Fruit fly (Drosophila melanogaster) whole organism, embryonic: ENCODE data around the gene dia.

ENCODE experiments used
- Atf-2 ChIP-seq: fragments of 200-800 bp; sonication (Bioruptor generic); optimal IDR thresholded peaks from 2 replicates; lab custom pipeline; 2016; ENCODE audit warnings: missing biosample characterization, missing genetic modification characterization
- CG10462 ChIP-seq: fragments of 200-800 bp; sonication (Bioruptor generic); optimal IDR thresholded peaks from 2 replicates; lab custom pipeline; 2016; ENCODE audit warnings: missing biosample characterization, missing genetic modification characterization
- CG11247 ChIP-seq: fragments of 200-800 bp; sonication (Bioruptor generic); IDR thresholded peaks from 2 replicates; pipeline ENCODE4 v1.3.6; 2022; ENCODE audit warnings: missing biosample characterization, missing genetic modification characterization
- CG12071 ChIP-seq: fragments of 200-800 bp; sonication (Bioruptor generic); optimal IDR thresholded peaks from 3 replicates; lab custom pipeline; 2018; ENCODE audit warnings: missing biosample characterization, mild to moderate bottlenecking, missing genetic modification characterization
- CG12769 ChIP-seq: fragments of 200-800 bp; sonication (Bioruptor generic); optimal IDR thresholded peaks from 2 replicates; lab custom pipeline; 2019; ENCODE audit warnings: missing biosample characterization, mild to moderate bottlenecking, missing genetic modification characterization, moderate library complexity
- CG13123 ChIP-seq: fragments of 200-800 bp; sonication (Bioruptor generic); optimal IDR thresholded peaks from 2 replicates; lab custom pipeline; 2016; ENCODE audit warnings: missing biosample characterization, missing genetic modification characterization
- CG14710 ChIP-seq: fragments of 200-800 bp; sonication (Bioruptor generic); optimal IDR thresholded peaks from 3 replicates; lab custom pipeline; 2019; ENCODE audit warnings: missing biosample characterization, mild to moderate bottlenecking, missing genetic modification characterization, moderate library complexity
- CG15479 ChIP-seq: fragments of 200-800 bp; sonication (Bioruptor generic); optimal IDR thresholded peaks from 3 replicates; lab custom pipeline; 2019; ENCODE audit warnings: missing biosample characterization, mild to moderate bottlenecking, missing genetic modification characterization, moderate library complexity
- CG17328 ChIP-seq: fragments of 200-800 bp; sonication (Bioruptor generic); IDR thresholded peaks from 2 replicates; pipeline ENCODE4 v1.3.6; 2022; ENCODE audit warnings: missing biosample characterization, missing genetic modification characterization
- CG17361 ChIP-seq: fragments of 200-800 bp; sonication (Bioruptor generic); IDR thresholded peaks from 3 replicates; pipeline ENCODE4 v1.3.6; 2022; ENCODE audit warnings: missing biosample characterization, missing genetic modification characterization
- CG18599 ChIP-seq: fragments of 200-800 bp; sonication (Bioruptor generic); optimal IDR thresholded peaks from 3 replicates; lab custom pipeline; 2017; ENCODE audit warnings: missing biosample characterization, missing genetic modification characterization, mild to moderate bottlenecking, moderate library complexity, missing genetic modification reagents
- CG18619 ChIP-seq: fragments of 200-800 bp; sonication (Bioruptor generic); optimal IDR thresholded peaks from 3 replicates; lab custom pipeline; 2017; ENCODE audit warnings: missing biosample characterization, mild to moderate bottlenecking, missing genetic modification characterization
- CG2678 ChIP-seq: fragments of 200-800 bp; sonication (Bioruptor generic); optimal IDR thresholded peaks from 3 replicates; lab custom pipeline; 2019; ENCODE audit warnings: missing biosample characterization, mild to moderate bottlenecking, missing genetic modification characterization, moderate library complexity
- CG31365 ChIP-seq: fragments of 200-800 bp; sonication (Bioruptor generic); optimal IDR thresholded peaks from 2 replicates; lab custom pipeline; 2018; ENCODE audit warnings: missing biosample characterization, mild to moderate bottlenecking, missing genetic modification characterization
- CG33213 ChIP-seq: fragments of 200-800 bp; sonication (Bioruptor generic); optimal IDR thresholded peaks from 3 replicates; lab custom pipeline; 2016; ENCODE audit warnings: missing biosample characterization, missing genetic modification characterization
- CG34224 ChIP-seq: fragments of 200-800 bp; sonication (Bioruptor generic); IDR thresholded peaks from 3 replicates; pipeline ENCODE4 v1.3.6; 2022; ENCODE audit warnings: missing biosample characterization, missing genetic modification characterization; ENCODE audit not compliant: partially characterized antibody
- CG5953 ChIP-seq: fragments of 200-800 bp; sonication (Bioruptor generic); IDR thresholded peaks from 2 replicates; pipeline ENCODE4 v1.3.6; 2022; ENCODE audit warnings: missing biosample characterization, missing genetic modification characterization
- CG6791 ChIP-seq: fragments of 200-800 bp; sonication (Bioruptor generic); IDR thresholded peaks from 3 replicates; pipeline ENCODE4 v1.3.6; 2022; ENCODE audit warnings: missing biosample characterization, missing genetic modification characterization; ENCODE audit not compliant: partially characterized antibody
- CG7372 ChIP-seq: fragments of 200-800 bp; sonication (Bioruptor generic); IDR thresholded peaks from 2 replicates; pipeline ENCODE4 v1.3.6; 2022; ENCODE audit warnings: missing biosample characterization, missing genetic modification characterization
- CrebB ChIP-seq: fragments of 200-800 bp; sonication (Bioruptor generic); optimal IDR thresholded peaks from 3 replicates; lab custom pipeline; 2018; ENCODE audit warnings: missing biosample characterization, mild to moderate bottlenecking, missing genetic modification characterization
- Dad ChIP-seq: fragments of 200-800 bp; sonication (Bioruptor generic); optimal IDR thresholded peaks from 3 replicates; lab custom pipeline; 2016; ENCODE audit warnings: missing biosample characterization, missing genetic modification characterization
- Fer3 ChIP-seq: fragments of 200-800 bp; sonication (Bioruptor generic); optimal IDR thresholded peaks from 2 replicates; lab custom pipeline; 2018; ENCODE audit warnings: missing biosample characterization, mild to moderate bottlenecking, missing genetic modification characterization, moderate library complexity
- HLH3B ChIP-seq: fragments of 200-800 bp; sonication (Bioruptor generic); IDR thresholded peaks from 2 replicates; pipeline ENCODE4 v1.3.6; 2022; ENCODE audit warnings: missing biosample characterization, missing genetic modification characterization
- HLH4C ChIP-seq: fragments of 200-800 bp; sonication (Bioruptor generic); IDR thresholded peaks from 3 replicates; pipeline ENCODE4 v1.3.6; 2022; ENCODE audit warnings: missing biosample characterization, missing genetic modification characterization; ENCODE audit not compliant: partially characterized antibody
- Lhr ChIP-seq: fragments of 200-800 bp; sonication (Bioruptor generic); optimal IDR thresholded peaks from 3 replicates; lab custom pipeline; 2017; ENCODE audit warnings: mild to moderate bottlenecking, missing biosample characterization, missing genetic modification reagents, missing genetic modification characterization
- MBD-R2 ChIP-seq: fragments of 200-800 bp; sonication (Bioruptor generic); IDR thresholded peaks from 2 replicates; pipeline ENCODE4 v1.3.6; 2022; ENCODE audit warnings: missing biosample characterization, missing genetic modification characterization
- Neu2 ChIP-seq: fragments of 200-800 bp; sonication (Bioruptor generic); optimal IDR thresholded peaks from 3 replicates; lab custom pipeline; 2016; ENCODE audit warnings: missing biosample characterization, missing genetic modification characterization, borderline replicate concordance
- Nf-YB ChIP-seq: fragments of 200-800 bp; sonication (Bioruptor generic); optimal IDR thresholded peaks from 3 replicates; lab custom pipeline; 2019; ENCODE audit warnings: missing biosample characterization, mild to moderate bottlenecking, missing genetic modification characterization, moderate library complexity
- Oaz ChIP-seq: fragments of 200-800 bp; sonication (Bioruptor generic); IDR thresholded peaks from 2 replicates; pipeline ENCODE4 v1.3.6; 2022; ENCODE audit warnings: missing biosample characterization, missing genetic modification characterization
- Sry-β ChIP-seq: fragments of 200-800 bp; sonication (Bioruptor generic); optimal IDR thresholded peaks from 2 replicates; lab custom pipeline; 2018; ENCODE audit warnings: missing biosample characterization, mild to moderate bottlenecking, missing genetic modification characterization, moderate library complexity
- TFAM ChIP-seq: fragments of 200-800 bp; sonication (Bioruptor generic); optimal IDR thresholded peaks from 2 replicates; lab custom pipeline; 2017; ENCODE audit warnings: missing biosample characterization, missing genetic modification characterization, inconsistent platforms
- Vsx1 ChIP-seq: fragments of 200-800 bp; sonication (Bioruptor generic); optimal IDR thresholded peaks from 2 replicates; lab custom pipeline; 2017; ENCODE audit warnings: missing biosample characterization, mild to moderate bottlenecking, missing genetic modification characterization, missing genetic modification reagents
- br ChIP-seq: fragments of >200 bp; optimal IDR thresholded peaks from 2 replicates; lab custom pipeline; 2017
- cas ChIP-seq: fragments of 200-800 bp; sonication (Bioruptor generic); IDR thresholded peaks from 2 replicates; pipeline ENCODE4 v1.3.6; 2022; ENCODE audit warnings: missing biosample characterization, missing genetic modification characterization
- cg ChIP-seq: fragments of 200-800 bp; sonication (Bioruptor generic); optimal IDR thresholded peaks from 3 replicates; lab custom pipeline; 2019; ENCODE audit warnings: missing biosample characterization, mild to moderate bottlenecking, missing genetic modification characterization, moderate library complexity
- croc ChIP-seq: fragments of 200-800 bp; sonication (Bioruptor generic); conservative IDR thresholded peaks from 3 replicates; pipeline ENCODE4 v1.3.6; 2022; ENCODE audit warnings: missing biosample characterization, missing genetic modification characterization
- ems ChIP-seq: fragments of 200-800 bp; sonication (Bioruptor generic); optimal IDR thresholded peaks from 3 replicates; lab custom pipeline; 2016; ENCODE audit warnings: missing biosample characterization, missing genetic modification characterization
- gsb-n ChIP-seq: fragments of 200-800 bp; sonication (Bioruptor generic); optimal IDR thresholded peaks from 3 replicates; lab custom pipeline; 2018; ENCODE audit warnings: missing biosample characterization, mild to moderate bottlenecking, missing genetic modification characterization
- gt ChIP-seq: fragments of 200-800 bp; sonication (Bioruptor generic); IDR thresholded peaks from 2 replicates; pipeline ENCODE4 v1.3.6; 2022; ENCODE audit warnings: missing biosample characterization, missing genetic modification characterization
- hth ChIP-seq: fragments of >200 bp; optimal IDR thresholded peaks from 2 replicates; lab custom pipeline; 2017; ENCODE audit warnings: inconsistent platforms
- ind ChIP-seq: fragments of 200-800 bp; sonication (Bioruptor generic); optimal IDR thresholded peaks from 3 replicates; lab custom pipeline; 2016; ENCODE audit warnings: missing biosample characterization, missing genetic modification characterization
- lbe ChIP-seq: fragments of 200-800 bp; sonication (Bioruptor generic); optimal IDR thresholded peaks from 2 replicates; lab custom pipeline; 2016; ENCODE audit warnings: missing biosample characterization, mild to moderate bottlenecking, missing genetic modification characterization
- luna ChIP-seq: fragments of 200-800 bp; sonication (Bioruptor generic); optimal IDR thresholded peaks from 2 replicates; lab custom pipeline; 2016; ENCODE audit warnings: missing biosample characterization, missing genetic modification characterization
- nerfin-2 ChIP-seq: fragments of 200-800 bp; sonication (Bioruptor generic); IDR thresholded peaks from 2 replicates; pipeline ENCODE4 v1.3.6; 2022; ENCODE audit warnings: missing biosample characterization, missing genetic modification characterization; ENCODE audit not compliant: partially characterized antibody
- ro ChIP-seq: fragments of 200-800 bp; sonication (Bioruptor generic); IDR thresholded peaks from 2 replicates; pipeline ENCODE4 v1.3.6; 2022; ENCODE audit warnings: missing biosample characterization, missing genetic modification characterization
- sens ChIP-seq: fragments of 200-800 bp; sonication (Bioruptor generic); peaks from one replicate; lab custom pipeline; 2016; ENCODE audit warnings: missing biosample characterization, missing genetic modification characterization
- shn ChIP-seq: fragments of 200-800 bp; sonication (Bioruptor generic); optimal IDR thresholded peaks from 3 replicates; lab custom pipeline; 2016; ENCODE audit warnings: missing biosample characterization, missing genetic modification characterization
- tap ChIP-seq: fragments of 200-800 bp; optimal IDR thresholded peaks from 3 replicates; lab custom pipeline; 2019; ENCODE audit warnings: missing biosample characterization, mild to moderate bottlenecking, missing genetic modification characterization, moderate library complexity
- tup ChIP-seq: fragments of 200-800 bp; sonication (Bioruptor generic); optimal IDR thresholded peaks from 2 replicates; lab custom pipeline; 2016; ENCODE audit warnings: missing biosample characterization, mild to moderate bottlenecking, missing genetic modification characterization, moderate library complexity

dia gene

dm6 chr2L:20807617-20808509 is 49.9 kb downstream of the dia start (continued):
- peak; percentile 18; the same call in 1 of the 2 replicates for TF ChIP-seq MBD-R2 (GFP tag; lab: Robert Waterston, UW)
- TF ChIP-seq CrebB (tag; lab: Kevin White, UChicago), result no peak
- no peak for TF ChIP-seq Nf-YB (GFP tag; lab: Kevin White, UChicago)
- peak; percentile 82 for TF ChIP-seq CG18599 (GFP tag; lab: Kevin White, UChicago)
- TF ChIP-seq CG10462 (GFP tag; lab: Kevin White, UChicago), result no peak
- no peak for TF ChIP-seq CG12769
- TF ChIP-seq CG34224 (GFP tag; lab: Robert Waterston, UW), result no peak
- TF ChIP-seq tup (GFP tag; lab: Kevin White, UChicago), result peak; percentile 29
- no peak for TF ChIP-seq Neu2 (GFP tag; lab: Kevin White, UChicago)
- peak; percentile 65 for TF ChIP-seq CG12071 (GFP tag; lab: Kevin White, UChicago)
- 0 out of 2 replicates have a peak, but pooled peaks have one; percentile 36 for TF ChIP-seq Oaz (GFP tag; lab: Robert Waterston, UW)
- TF ChIP-seq Fer3 (tag; lab: Kevin White, UChicago), result peak; percentile 73
- no peak for TF ChIP-seq ems (GFP tag; lab: Kevin White, UChicago)
- TF ChIP-seq shn, result no peak
- no peak for TF ChIP-seq nerfin-2 (GFP tag; lab: Robert Waterston, UW)
- 0 out of 3 replicates have a peak, but pooled peaks have one; percentile 16 for TF ChIP-seq croc (GFP tag; lab: Robert Waterston, UW)
- TF ChIP-seq CG5953 (GFP tag; lab: Robert Waterston, UW), result no peak
- peak; percentile 33; the same call in 1 of the 2 replicates for TF ChIP-seq HLH3B (GFP tag; lab: Robert Waterston, UW)
- peak; percentile 44; the same call in 2 of the 3 replicates for TF ChIP-seq CG17361
- no peak for TF ChIP-seq ro (GFP tag; lab: Robert Waterston, UW)
- TF ChIP-seq Lhr, result no peak
- TF ChIP-seq CG6791 (GFP tag; lab: Robert Waterston, UW), result no peak
- TF ChIP-seq luna, result no peak
- TF ChIP-seq CG2678 (tag; lab: Kevin White, UChicago), result peak; percentile 75
- no peak for TF ChIP-seq HLH4C (GFP tag; lab: Robert Waterston, UW)
- TF ChIP-seq cg (GFP tag; lab: Kevin White, UChicago), result no peak
- TF ChIP-seq CG17328 (GFP tag; lab: Robert Waterston, UW), result peak; percentile 41
- no peak for TF ChIP-seq br
- TF ChIP-seq CG13123 (GFP tag; lab: Kevin White, UChicago), result no peak
- TF ChIP-seq Vsx1 (GFP tag; lab: Kevin White, UChicago), result peak; percentile 54
- TF ChIP-seq CG11247 (GFP tag; lab: Robert Waterston, UW), result no peak; the same call in 1 of the 2 replicates
- no peak for TF ChIP-seq hth (lab: Kevin White, UChicago)
- no peak for TF ChIP-seq cas (GFP tag; lab: Robert Waterston, UW)
- TF ChIP-seq lbe, result no peak
- no peak for TF ChIP-seq TFAM (GFP tag; lab: Kevin White, UChicago)
- TF ChIP-seq CG15479 (GFP tag; lab: Kevin White, UChicago), result no peak
- TF ChIP-seq Sry-β (GFP tag; lab: Kevin White, UChicago), result no peak
- no peak for TF ChIP-seq Dad (GFP tag; lab: Kevin White, UChicago)
- TF ChIP-seq gsb-n, result no peak
- TF ChIP-seq ind, result peak; percentile 34
- TF ChIP-seq CG31365 (tag; lab: Kevin White, UChicago), result peak; percentile 43
- no peak for TF ChIP-seq Atf-2
- TF ChIP-seq CG14710 (tag; lab: Kevin White, UChicago), result no peak
- TF ChIP-seq tap (tag; lab: Kevin White, UChicago), result no peak
- TF ChIP-seq CG18619 (GFP tag; lab: Kevin White, UChicago), result peak; percentile 32
- TF ChIP-seq CG33213 (GFP tag; lab: Kevin White, UChicago), result peak; percentile 28
- TF ChIP-seq gt (GFP tag; lab: Robert Waterston, UW), result no peak
- no peak for TF ChIP-seq CG7372 (GFP tag; lab: Robert Waterston, UW)
- TF ChIP-seq sens (GFP tag; lab: Kevin White, UChicago), result peak; percentile 54
